Worm (Caenorhabditis elegans) whole organism, L1 larva: ENCODE data around the gene F09F7.6.
A peak's percentile ranks its signal among the peaks of the same experiment; 100 is the strongest.

Source experiments
- fkh-10 ChIP-seq: sonication (generic microtip); optimal IDR thresholded peaks from 2 replicates; lab custom pipeline; 2017; ENCODE audit warnings: missing biosample characterization, missing genetic modification reagents, missing genetic modification characterization
- lsy-2 ChIP-seq, 2 experiments: fragments of 150-350 bp; optimal IDR thresholded peaks; 2 replicates each; lab custom pipeline; 2014; ENCODE audit warnings: missing biosample characterization in 2 of 2, missing genetic modification characterization in 2 of 2
- pag-3 ChIP-seq: sonication (generic microtip); optimal IDR thresholded peaks from 2 replicates; lab custom pipeline; 2017; ENCODE audit warnings: missing genetic modification characterization, mild to moderate bottlenecking, missing compliant biosample characterization, antibody characterized with exemption, borderline replicate concordance; ENCODE audit not compliant: insufficient read depth
- snpc-4 ChIP-seq: fragments of 150-350 bp; optimal IDR thresholded peaks from 2 replicates; lab custom pipeline; 2014; ENCODE audit warnings: missing biosample characterization, missing genetic modification characterization
- sptf-1 ChIP-seq: fragments of 150-350 bp; optimal IDR thresholded peaks from 2 replicates; lab custom pipeline; 2014; ENCODE audit warnings: missing biosample characterization, missing genetic modification characterization
- sup-37 ChIP-seq: fragments of 200-800 bp; sonication (Bioruptor generic); optimal IDR thresholded peaks from 2 replicates; lab custom pipeline; 2018; ENCODE audit warnings: mild to moderate bottlenecking, missing genetic modification characterization, missing compliant biosample characterization
- swsn-7 ChIP-seq: sonication (generic microtip); optimal IDR thresholded peaks from 2 replicates; lab custom pipeline; 2016; ENCODE audit warnings: missing genetic modification characterization, missing compliant biosample characterization

DNA sequence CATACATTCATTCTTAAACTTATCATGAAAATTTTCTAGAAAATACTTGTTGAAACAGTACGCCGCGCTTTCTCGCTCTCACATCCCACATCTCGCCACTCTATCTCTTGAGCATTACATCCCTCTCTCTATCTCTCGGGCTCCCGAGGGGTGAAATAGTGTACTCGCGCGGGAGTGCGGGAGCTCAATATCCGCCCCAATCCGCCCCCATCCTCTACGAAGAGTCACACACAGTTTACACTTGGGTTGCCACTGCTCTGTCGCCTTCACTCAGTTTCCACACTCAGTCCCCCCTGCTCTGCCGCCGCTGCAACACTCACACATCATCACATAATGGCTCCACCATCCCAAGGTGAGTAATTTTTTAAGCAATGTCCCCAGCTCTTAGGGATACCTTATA, 12.9 kb upstream of the F09F7.6 start, which contains the start of gene mlc-3:
- TF ChIP-seq snpc-4 (tag; lab: Kevin White, UChicago) (no peak), sptf-1 (tag; lab: Kevin White, UChicago) (no peak), sup-37 (GFP tag; lab: Kevin White, UChicago) (no peak), pag-3 (tag; lab: Kevin White, UChicago) (peak; percentile 56), fkh-10 (GFP tag; lab: Kevin White, UChicago) (no peak), lsy-2 (tag; optimal IDR thresholded peaks at IDR 0.05; lab: Kevin White, UChicago) (peak in 1 of 2 experiments; percentile 32), swsn-7 (tag; lab: Kevin White, UChicago) (no peak)
